Worm (Caenorhabditis elegans) whole organism, mixed stage, embryonic: ENCODE measurements around the gene ins-5.

Experiments
- bed-3 ChIP-seq: fragments of 200-800 bp; sonication (Bioruptor generic); optimal IDR thresholded peaks from 3 replicates; lab custom pipeline; 2018; ENCODE audit warnings: mild to moderate bottlenecking, missing genetic modification characterization, moderate library complexity, missing compliant biosample characterization
- ceh-39 ChIP-seq: fragments of 150-350 bp; optimal IDR thresholded peaks from 2 replicates; lab custom pipeline; 2014; ENCODE audit warnings: missing biosample characterization, missing genetic modification characterization
- ceh-43 ChIP-seq: fragments of 200-800 bp; sonication (Bioruptor generic); optimal IDR thresholded peaks from 2 replicates; lab custom pipeline; 2018; ENCODE audit warnings: mild to moderate bottlenecking, missing genetic modification characterization, moderate library complexity, missing compliant biosample characterization
- ceh-83 ChIP-seq: fragments of 200-800 bp; sonication (Bioruptor generic); optimal IDR thresholded peaks from 2 replicates; lab custom pipeline; 2018; ENCODE audit warnings: mild to moderate bottlenecking, missing genetic modification characterization, missing compliant biosample characterization
- ces-1 ChIP-seq: fragments of 150-350 bp; optimal IDR thresholded peaks from 2 replicates; lab custom pipeline; 2014; ENCODE audit warnings: missing biosample characterization, missing genetic modification reagents, missing genetic modification characterization
- cnd-1 ChIP-seq: fragments of 200-800 bp; sonication (Bioruptor generic); optimal IDR thresholded peaks from 2 replicates; lab custom pipeline; 2018; ENCODE audit warnings: mild to moderate bottlenecking, missing genetic modification characterization, missing compliant biosample characterization
- drap-1 ChIP-seq: fragments of 200-800 bp; sonication (Bioruptor generic); optimal IDR thresholded peaks from 3 replicates; lab custom pipeline; 2018; ENCODE audit warnings: mild to moderate bottlenecking, missing genetic modification characterization, missing compliant biosample characterization
- elt-3 ChIP-seq: fragments of 150-350 bp; optimal IDR thresholded peaks from 2 replicates; lab custom pipeline; 2014; ENCODE audit warnings: missing biosample characterization, missing genetic modification characterization
- flh-1 ChIP-seq: fragments of 200-800 bp; sonication (Bioruptor generic); optimal IDR thresholded peaks from 2 replicates; lab custom pipeline; 2018; ENCODE audit warnings: mild to moderate bottlenecking, missing genetic modification characterization, moderate library complexity, missing compliant biosample characterization
- ham-2 ChIP-seq: fragments of 200-800 bp; sonication (Bioruptor generic); optimal IDR thresholded peaks from 2 replicates; lab custom pipeline; 2018; ENCODE audit warnings: mild to moderate bottlenecking, missing genetic modification characterization, missing compliant biosample characterization
- hlh-1 ChIP-seq: fragments of 150-350 bp; optimal IDR thresholded peaks from 2 replicates; lab custom pipeline; 2014; ENCODE audit warnings: missing biosample characterization, missing genetic modification reagents, missing genetic modification characterization
- lin-13 ChIP-seq: fragments of 150-350 bp; optimal IDR thresholded peaks from 2 replicates; lab custom pipeline; 2014; ENCODE audit warnings: missing biosample characterization, missing genetic modification characterization
- lsy-2 ChIP-seq: fragments of 150-350 bp; optimal IDR thresholded peaks from 2 replicates; lab custom pipeline; 2014; ENCODE audit warnings: missing biosample characterization, missing genetic modification characterization
- mab-5 ChIP-seq: fragments of 150-350 bp; optimal IDR thresholded peaks from 2 replicates; lab custom pipeline; 2014; ENCODE audit warnings: missing biosample characterization, missing genetic modification characterization
- mep-1 ChIP-seq: fragments of 150-350 bp; optimal IDR thresholded peaks from 2 replicates; lab custom pipeline; 2017; ENCODE audit warnings: missing biosample characterization, missing genetic modification reagents, missing genetic modification characterization, inconsistent platforms
- mls-2 ChIP-seq: sonication (generic microtip); optimal IDR thresholded peaks from 2 replicates; lab custom pipeline; 2016; ENCODE audit warnings: mild to moderate bottlenecking, missing genetic modification characterization, moderate library complexity, missing compliant biosample characterization
- nhr-12 ChIP-seq: fragments of 150-350 bp; optimal IDR thresholded peaks from 2 replicates; lab custom pipeline; 2014; ENCODE audit warnings: missing biosample characterization, missing genetic modification characterization
- nhr-2 ChIP-seq: fragments of 150-350 bp; optimal IDR thresholded peaks from 2 replicates; lab custom pipeline; 2014; ENCODE audit warnings: missing biosample characterization, missing genetic modification characterization
- nhr-237 ChIP-seq: fragments of 150-350 bp; optimal IDR thresholded peaks from 2 replicates; lab custom pipeline; 2014; ENCODE audit warnings: missing biosample characterization, missing genetic modification characterization
- nhr-76 ChIP-seq: sonication (generic microtip); optimal IDR thresholded peaks from 2 replicates; lab custom pipeline; 2017; ENCODE audit warnings: missing biosample characterization, missing genetic modification characterization
- pha-4 ChIP-seq: fragments of 150-350 bp; optimal IDR thresholded peaks from 2 replicates; lab custom pipeline; 2018; ENCODE audit warnings: missing biosample characterization, missing genetic modification reagents, missing genetic modification characterization
- sem-2 ChIP-seq: fragments of 200-800 bp; sonication (Bioruptor generic); optimal IDR thresholded peaks from 2 replicates; lab custom pipeline; 2018; ENCODE audit warnings: mild to moderate bottlenecking, missing genetic modification characterization, missing compliant biosample characterization
- unc-120 ChIP-seq: sonication (generic microtip); optimal IDR thresholded peaks from 2 replicates; lab custom pipeline; 2017; ENCODE audit warnings: missing genetic modification characterization, missing compliant biosample characterization; ENCODE audit not compliant: poor library complexity, severe bottlenecking
- unc-39 ChIP-seq: fragments of 150-350 bp; optimal IDR thresholded peaks from 2 replicates; lab custom pipeline; 2014; ENCODE audit warnings: missing biosample characterization, missing genetic modification characterization
- unc-62 ChIP-seq: fragments of 150-350 bp; optimal IDR thresholded peaks from 2 replicates; lab custom pipeline; 2014; ENCODE audit warnings: missing biosample characterization, missing genetic modification reagents, missing genetic modification characterization
- zip-8 ChIP-seq: fragments of 150-350 bp; optimal IDR thresholded peaks from 2 replicates; lab custom pipeline; 2014; ENCODE audit warnings: missing biosample characterization, missing genetic modification characterization
- ztf-11 ChIP-seq: fragments of 150-350 bp; optimal IDR thresholded peaks from 2 replicates; lab custom pipeline; 2014; ENCODE audit warnings: missing biosample characterization, missing genetic modification characterization

ins-5 gene

ce11 chrII:6025647-6026046 is 28.3 kb downstream of the ins-5 start:
- TF ChIP-seq sem-2 (no peak), pha-4 (tag; lab: Kevin White, UChicago) (no peak), hlh-1 (no peak), ham-2 (no peak)

- TF ChIP-seq ces-1 (GFP tag; lab: Kevin White, UChicago) = no peak
- TF ChIP-seq unc-120 = no peak
These were observed 29.3 kb downstream of the ins-5 start for ce11 chrII:6026646-6027045.

- no peak for TF ChIP-seq unc-39 (tag; lab: Kevin White, UChicago)
- TF ChIP-seq unc-62 (GFP tag; lab: Kevin White, UChicago) = peak; percentile 80
- no peak for TF ChIP-seq bed-3 (GFP tag; lab: Kevin White, UChicago)
- peak; percentile 64 for TF ChIP-seq unc-120
- TF ChIP-seq hlh-1 = peak; percentile 36
- TF ChIP-seq, all 35 proteins: peak for 3
These were observed 31.3 kb downstream of the ins-5 start for ce11 chrII:6028594-6029141.

DNA sequence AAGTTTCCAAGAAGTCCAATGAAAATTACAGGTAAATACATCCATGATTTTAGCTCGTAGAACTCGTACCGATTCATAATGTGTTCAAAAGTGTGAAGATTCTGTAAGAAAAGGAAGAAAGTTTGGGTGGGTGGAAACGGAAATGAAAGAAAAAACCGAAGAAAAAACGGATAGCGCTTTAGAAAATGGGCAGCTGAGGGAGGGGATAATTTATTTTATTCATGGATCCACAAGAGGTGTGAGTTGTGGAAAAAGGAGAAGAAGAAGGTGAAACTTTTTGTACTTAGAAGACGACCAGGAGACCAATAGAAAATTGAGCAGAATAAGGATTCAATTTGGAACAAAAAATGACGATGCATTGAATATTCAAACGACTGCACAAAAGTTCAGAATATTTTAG is 33.7 kb downstream of the ins-5 start, which contains the start of gene frpr-16:
Gene frpr-16 (minus strand): TSS at position 101 of the 400 bp plus-strand sequence.
- TF ChIP-seq nhr-12 (tag; lab: Kevin White, UChicago) = no peak
- TF ChIP-seq pha-4 (tag; lab: Kevin White, UChicago) = no peak
- no peak for TF ChIP-seq zip-8 (tag; lab: Kevin White, UChicago)
- no peak for TF ChIP-seq elt-3
- TF ChIP-seq hlh-1 = no peak
- no peak for TF ChIP-seq ceh-43 (GFP tag; lab: Kevin White, UChicago)
- no peak for TF ChIP-seq mep-1 (tag; lab: Kevin White, UChicago)
- TF ChIP-seq mab-5 = no peak
- no peak for TF ChIP-seq lsy-2 (tag; lab: Kevin White, UChicago)
- TF ChIP-seq, all 35 proteins: peak for 0

ce11 chrII:6043166-6043565 is 45.8 kb downstream of the ins-5 start, which contains the start of gene R12C12.10:
Gene R12C12.10, minus strand, starts transcription at chrII:6043266.
- TF ChIP-seq nhr-2 = no peak

ce11 chrII:6045048-6045447 is 47.7 kb downstream of the ins-5 start, which contains the start of gene R12C12.5:
Gene R12C12.5, minus strand, starts transcription at chrII:6045148.
- no peak for TF ChIP-seq lsy-2 (tag; lab: Kevin White, UChicago)
- TF ChIP-seq ham-2 = no peak
- no peak for TF ChIP-seq lin-13 (tag; lab: Kevin White, UChicago)
- no peak for TF ChIP-seq mls-2 (tag; lab: Kevin White, UChicago)
- no peak for TF ChIP-seq unc-62 (GFP tag; lab: Kevin White, UChicago)
- no peak for TF ChIP-seq cnd-1
- no peak for TF ChIP-seq elt-3
- no peak for TF ChIP-seq nhr-12 (tag; lab: Kevin White, UChicago)
- TF ChIP-seq unc-120 = no peak
- TF ChIP-seq ceh-39 = no peak
- no peak for TF ChIP-seq nhr-237 (tag; lab: Kevin White, UChicago)
- no peak for TF ChIP-seq ceh-43 (GFP tag; lab: Kevin White, UChicago)
- TF ChIP-seq mep-1 (tag; lab: Kevin White, UChicago) = no peak
- no peak for TF ChIP-seq nhr-2
- no peak for TF ChIP-seq sem-2
- no peak for TF ChIP-seq bed-3 (GFP tag; lab: Kevin White, UChicago)
- TF ChIP-seq flh-1 = no peak
- TF ChIP-seq zip-8 (tag; lab: Kevin White, UChicago) = no peak
- no peak for TF ChIP-seq nhr-76 (tag; lab: Kevin White, UChicago)
- TF ChIP-seq ceh-83 (GFP tag; lab: Kevin White, UChicago) = no peak

- TF ChIP-seq ztf-11 = no peak
- TF ChIP-seq ces-1 (GFP tag; lab: Kevin White, UChicago) = peak; percentile 7
- no peak for TF ChIP-seq drap-1 (GFP tag; lab: Kevin White, UChicago)
- TF ChIP-seq nhr-2 = no peak
These were observed 48.8 kb downstream of the ins-5 start for ce11 chrII:6046023-6046631.
